Fruit fly (Drosophila melanogaster) whole organism, embryonic: ENCODE data around the gene TyrRS.
A peak's percentile ranks its signal among the peaks of the same experiment; 100 is the strongest.

Source experiments
- CG10147 ChIP-seq: fragments of 200-800 bp; sonication (Bioruptor generic); optimal IDR thresholded peaks from 2 replicates; lab custom pipeline; 2019; ENCODE audit warnings: missing biosample characterization, mild to moderate bottlenecking, missing genetic modification characterization, moderate library complexity
- CG10209 ChIP-seq: fragments of 200-800 bp; sonication (Bioruptor generic); optimal IDR thresholded peaks from 3 replicates; lab custom pipeline; 2017; ENCODE audit warnings: missing biosample characterization, mild to moderate bottlenecking, missing genetic modification characterization, missing genetic modification reagents
- CG10267 ChIP-seq: fragments of 200-800 bp; sonication (Bioruptor generic); optimal IDR thresholded peaks from 2 replicates; lab custom pipeline; 2018; ENCODE audit warnings: missing biosample characterization, mild to moderate bottlenecking, missing genetic modification characterization, moderate library complexity
- CG10462 ChIP-seq: fragments of 200-800 bp; sonication (Bioruptor generic); optimal IDR thresholded peaks from 2 replicates; lab custom pipeline; 2016; ENCODE audit warnings: missing biosample characterization, missing genetic modification characterization
- CG10654 ChIP-seq: fragments of 200-800 bp; sonication (Bioruptor generic); optimal IDR thresholded peaks from 2 replicates; lab custom pipeline; 2016; ENCODE audit warnings: missing biosample characterization, missing genetic modification characterization
- CG11085 ChIP-seq: fragments of 200-800 bp; sonication (Bioruptor generic); IDR thresholded peaks from 2 replicates; pipeline ENCODE4 v1.3.6; 2022; ENCODE audit warnings: missing biosample characterization, missing genetic modification characterization
- CG12391 ChIP-seq: fragments of 200-800 bp; sonication (Bioruptor generic); optimal IDR thresholded peaks from 3 replicates; lab custom pipeline; 2018; ENCODE audit warnings: missing biosample characterization, mild to moderate bottlenecking, missing genetic modification characterization, moderate library complexity
- CG12659 ChIP-seq: fragments of 200-800 bp; sonication (Bioruptor generic); optimal IDR thresholded peaks from 3 replicates; lab custom pipeline; 2017; ENCODE audit warnings: mild to moderate bottlenecking, missing biosample characterization, missing genetic modification reagents, missing genetic modification characterization
- CG13296 ChIP-seq: fragments of 200-800 bp; sonication (Bioruptor generic); optimal IDR thresholded peaks from 3 replicates; lab custom pipeline; 2018; ENCODE audit warnings: missing biosample characterization, mild to moderate bottlenecking, missing genetic modification characterization
- CG15514 ChIP-seq: fragments of 200-800 bp; sonication (Bioruptor generic); optimal IDR thresholded peaks from 3 replicates; lab custom pipeline; 2017; ENCODE audit warnings: missing biosample characterization, missing genetic modification characterization, mild to moderate bottlenecking, moderate library complexity, missing genetic modification reagents
- CG15696 ChIP-seq: fragments of 200-800 bp; sonication (Bioruptor generic); optimal IDR thresholded peaks from 2 replicates; lab custom pipeline; 2019; ENCODE audit warnings: missing biosample characterization, mild to moderate bottlenecking, missing genetic modification characterization, moderate library complexity
- CG1603 ChIP-seq: fragments of 200-800 bp; sonication (Bioruptor generic); optimal IDR thresholded peaks from 2 replicates; lab custom pipeline; 2019; ENCODE audit warnings: missing biosample characterization, mild to moderate bottlenecking, missing genetic modification characterization, moderate library complexity
- CG17328 ChIP-seq: fragments of 200-800 bp; sonication (Bioruptor generic); IDR thresholded peaks from 2 replicates; pipeline ENCODE4 v1.3.6; 2022; ENCODE audit warnings: missing biosample characterization, missing genetic modification characterization
- CG1792 ChIP-seq: fragments of 200-800 bp; sonication (Bioruptor generic); optimal IDR thresholded peaks from 2 replicates; lab custom pipeline; 2016; ENCODE audit warnings: missing biosample characterization, missing genetic modification characterization
- CG1832 ChIP-seq: fragments of 200-800 bp; sonication (Bioruptor generic); optimal IDR thresholded peaks from 2 replicates; lab custom pipeline; 2017; ENCODE audit warnings: missing biosample characterization, mild to moderate bottlenecking, missing genetic modification characterization, inconsistent platforms
- CG18764 ChIP-seq: fragments of 200-800 bp; sonication (Bioruptor generic); optimal IDR thresholded peaks from 3 replicates; lab custom pipeline; 2016; ENCODE audit warnings: missing biosample characterization, missing genetic modification characterization
- CG2712 ChIP-seq: fragments of 200-800 bp; optimal IDR thresholded peaks from 3 replicates; lab custom pipeline; 2019; ENCODE audit warnings: missing biosample characterization, mild to moderate bottlenecking, missing genetic modification characterization, moderate library complexity
- CG32532 ChIP-seq: fragments of 200-800 bp; sonication (Bioruptor generic); IDR thresholded peaks from 2 replicates; pipeline ENCODE4 v1.3.6; 2022; ENCODE audit warnings: missing biosample characterization, missing genetic modification characterization
- CG3407 ChIP-seq: fragments of 200-800 bp; sonication (Bioruptor generic); optimal IDR thresholded peaks from 2 replicates; lab custom pipeline; 2018; ENCODE audit warnings: missing biosample characterization, mild to moderate bottlenecking, missing genetic modification characterization
- CG34376 ChIP-seq: fragments of 200-800 bp; sonication (Bioruptor generic); optimal IDR thresholded peaks from 2 replicates; lab custom pipeline; 2018; ENCODE audit warnings: missing biosample characterization, mild to moderate bottlenecking, missing genetic modification characterization
- CG6813 ChIP-seq: fragments of 200-800 bp; sonication (Bioruptor generic); optimal IDR thresholded peaks from 2 replicates; lab custom pipeline; 2017; ENCODE audit warnings: missing biosample characterization, missing genetic modification characterization, mild to moderate bottlenecking, moderate library complexity, missing genetic modification reagents
- CG7745 ChIP-seq: fragments of 200-800 bp; sonication (Bioruptor generic); optimal IDR thresholded peaks from 2 replicates; lab custom pipeline; 2018; ENCODE audit warnings: missing biosample characterization, mild to moderate bottlenecking, missing genetic modification characterization, moderate library complexity
- CG7987 ChIP-seq: fragments of 200-800 bp; sonication (Bioruptor generic); optimal IDR thresholded peaks from 2 replicates; lab custom pipeline; 2018; ENCODE audit warnings: missing biosample characterization, mild to moderate bottlenecking, missing genetic modification characterization, moderate library complexity
- CG8478 ChIP-seq: fragments of >200 bp; optimal IDR thresholded peaks from 2 replicates; lab custom pipeline; 2018
- CTCF ChIP-seq: fragments of 200-800 bp; sonication (Bioruptor generic); optimal IDR thresholded peaks from 2 replicates; lab custom pipeline; 2017; ENCODE audit warnings: missing biosample characterization, mild to moderate bottlenecking, missing genetic modification characterization, moderate library complexity
- Drgx ChIP-seq: fragments of 200-800 bp; sonication (Bioruptor generic); IDR thresholded peaks from 2 replicates; pipeline ENCODE4 v1.3.6; 2022; ENCODE audit warnings: missing biosample characterization, missing genetic modification characterization
- E2f2 ChIP-seq: fragments of 200-800 bp; sonication (Bioruptor generic); IDR thresholded peaks from 2 replicates; pipeline ENCODE4 v1.3.6; 2022; ENCODE audit warnings: missing biosample characterization, missing genetic modification characterization
- HLHmδ ChIP-seq: fragments of 200-800 bp; sonication (Bioruptor generic); optimal IDR thresholded peaks from 2 replicates; lab custom pipeline; 2018; ENCODE audit warnings: missing biosample characterization, mild to moderate bottlenecking, missing genetic modification characterization, moderate library complexity
- Hey ChIP-seq: fragments of 200-800 bp; sonication (Bioruptor generic); optimal IDR thresholded peaks from 3 replicates; lab custom pipeline; 2018; ENCODE audit warnings: missing biosample characterization, mild to moderate bottlenecking, missing genetic modification characterization
- Nf-YA ChIP-seq: fragments of 200-800 bp; sonication (Bioruptor generic); IDR thresholded peaks from 2 replicates; pipeline ENCODE4 v1.3.6; 2022; ENCODE audit warnings: missing biosample characterization, missing genetic modification characterization
- Nf-YB ChIP-seq: fragments of 200-800 bp; sonication (Bioruptor generic); optimal IDR thresholded peaks from 3 replicates; lab custom pipeline; 2019; ENCODE audit warnings: missing biosample characterization, mild to moderate bottlenecking, missing genetic modification characterization, moderate library complexity
- Opbp ChIP-seq: fragments of 200-800 bp; sonication (Bioruptor generic); IDR thresholded peaks from 3 replicates; pipeline ENCODE4 v1.3.6; 2022; ENCODE audit warnings: missing biosample characterization, missing genetic modification characterization; ENCODE audit not compliant: partially characterized antibody
- Optix ChIP-seq: fragments of 200-800 bp; sonication (Bioruptor generic); IDR thresholded peaks from 3 replicates; pipeline ENCODE4 v1.3.6; 2022; ENCODE audit warnings: missing biosample characterization, missing genetic modification characterization
- Sox100B ChIP-seq: fragments of 200-800 bp; sonication (Bioruptor generic); optimal IDR thresholded peaks from 3 replicates; lab custom pipeline; 2018; ENCODE audit warnings: missing biosample characterization, mild to moderate bottlenecking, missing genetic modification characterization
- Sry-δ ChIP-seq: fragments of 200-800 bp; sonication (Bioruptor generic); optimal IDR thresholded peaks from 2 replicates; lab custom pipeline; 2016; ENCODE audit warnings: missing biosample characterization, missing genetic modification characterization
- TFAM ChIP-seq: fragments of 200-800 bp; sonication (Bioruptor generic); optimal IDR thresholded peaks from 2 replicates; lab custom pipeline; 2017; ENCODE audit warnings: missing biosample characterization, missing genetic modification characterization, inconsistent platforms
- bcd ChIP-seq: fragments of 200-800 bp; sonication (Bioruptor generic); optimal IDR thresholded peaks from 2 replicates; lab custom pipeline; 2017; ENCODE audit warnings: missing biosample characterization, mild to moderate bottlenecking, missing genetic modification characterization
- dmrt99B ChIP-seq: fragments of 200-800 bp; sonication (Bioruptor generic); optimal IDR thresholded peaks from 2 replicates; lab custom pipeline; 2018; ENCODE audit warnings: missing biosample characterization, mild to moderate bottlenecking, missing genetic modification characterization, moderate library complexity
- dysf ChIP-seq: fragments of 200-800 bp; sonication (Bioruptor generic); IDR thresholded peaks from 3 replicates; pipeline ENCODE4 v1.3.6; 2022; ENCODE audit warnings: missing biosample characterization, missing genetic modification characterization
- grn ChIP-seq: fragments of 200-800 bp; sonication (Bioruptor generic); optimal IDR thresholded peaks from 3 replicates; lab custom pipeline; 2017; ENCODE audit warnings: missing biosample characterization, missing genetic modification characterization
- gro ChIP-seq: fragments of 200-800 bp; sonication (Bioruptor generic); optimal IDR thresholded peaks from 2 replicates; lab custom pipeline; 2016; ENCODE audit warnings: missing biosample characterization, missing genetic modification characterization
- gsb-n ChIP-seq: fragments of 200-800 bp; sonication (Bioruptor generic); optimal IDR thresholded peaks from 3 replicates; lab custom pipeline; 2018; ENCODE audit warnings: missing biosample characterization, mild to moderate bottlenecking, missing genetic modification characterization
- insv ChIP-seq, 2 experiments: fragments of 200-800 bp; sonication (Bioruptor generic); optimal IDR thresholded peaks; 3 replicates each; lab custom pipeline; 2016 to 2018; ENCODE audit warnings: missing biosample characterization in 2 of 2, missing genetic modification characterization in 2 of 2
- kah ChIP-seq: fragments of 200-800 bp; sonication (Bioruptor generic); optimal IDR thresholded peaks from 2 replicates; lab custom pipeline; 2018; ENCODE audit warnings: missing biosample characterization, mild to moderate bottlenecking, missing genetic modification characterization
- lbe ChIP-seq: fragments of 200-800 bp; sonication (Bioruptor generic); optimal IDR thresholded peaks from 2 replicates; lab custom pipeline; 2016; ENCODE audit warnings: missing biosample characterization, mild to moderate bottlenecking, missing genetic modification characterization
- mam ChIP-seq: fragments of 200-800 bp; sonication (Bioruptor generic); optimal IDR thresholded peaks from 3 replicates; lab custom pipeline; 2016; ENCODE audit warnings: missing biosample characterization, missing genetic modification characterization
- ranshi ChIP-seq: fragments of 200-800 bp; sonication (Bioruptor generic); IDR thresholded peaks from 2 replicates; pipeline ENCODE4 v1.3.6; 2022; ENCODE audit warnings: missing biosample characterization, missing genetic modification characterization
- sima ChIP-seq: fragments of 200-800 bp; sonication (Bioruptor generic); optimal IDR thresholded peaks from 2 replicates; lab custom pipeline; 2016; ENCODE audit warnings: missing biosample characterization, missing genetic modification characterization
- wek ChIP-seq: fragments of 200-800 bp; sonication (Bioruptor generic); optimal IDR thresholded peaks from 3 replicates; lab custom pipeline; 2018; ENCODE audit warnings: missing biosample characterization, mild to moderate bottlenecking, missing genetic modification characterization, moderate library complexity
- yki ChIP-seq: fragments of >200 bp; optimal IDR thresholded peaks from 3 replicates; lab custom pipeline; 2018

The TyrRS gene

DNA sequence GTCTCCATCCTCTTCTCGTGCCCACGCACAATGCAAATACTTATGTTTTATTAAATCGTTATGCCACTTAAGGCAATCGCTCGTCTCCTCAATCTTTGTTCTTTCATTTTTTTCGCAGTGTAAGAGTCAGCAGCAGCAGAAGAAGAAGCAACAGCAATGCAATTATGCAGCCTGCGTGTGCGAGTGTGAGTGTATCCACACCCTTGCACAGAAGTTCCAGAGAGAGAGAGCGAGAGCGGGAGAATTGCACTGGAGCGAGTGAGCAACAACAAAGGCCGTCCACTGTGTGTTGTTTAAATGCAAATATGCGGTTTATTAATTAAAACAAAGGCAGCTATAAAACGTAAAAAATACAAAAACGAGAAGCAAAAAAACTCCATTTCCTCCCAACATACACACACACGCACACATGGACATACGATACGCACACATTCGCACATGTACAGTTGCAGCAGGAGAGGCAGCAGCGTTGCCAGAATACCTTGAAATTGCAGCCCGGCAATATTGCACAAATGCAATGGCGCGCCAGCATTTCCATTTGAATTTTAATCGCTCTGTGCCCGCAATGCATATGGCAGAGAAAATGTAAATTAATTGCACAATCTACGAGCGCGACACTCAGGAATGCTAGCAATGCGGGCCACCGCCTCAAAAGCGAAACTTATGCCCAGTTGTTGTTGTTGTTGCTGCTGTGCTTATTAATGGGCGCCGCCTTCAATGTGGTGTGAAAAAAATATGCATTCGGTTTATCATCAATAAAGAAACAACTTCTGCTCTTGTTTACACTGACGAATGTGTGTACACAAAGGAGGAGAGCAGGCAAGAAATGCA lies 10.3 kb downstream of the TyrRS start (continued):
- TF ChIP-seq TFAM (GFP tag; lab: Kevin White, UChicago), result no peak
- no peak for TF ChIP-seq CG10147
- 0 out of 2 replicates have a peak, but pooled peaks have one; percentile 27 for TF ChIP-seq CG17328 (GFP tag; lab: Robert Waterston, UW)
- peak; percentile 24 for TF ChIP-seq CG10654 (GFP tag; lab: Kevin White, UChicago)
- peak; percentile 56 for TF ChIP-seq wek (GFP tag; lab: Kevin White, UChicago)
- peak; percentile 63 for TF ChIP-seq E2f2 (GFP tag; lab: Robert Waterston, UW)
- peak; percentile 4 for TF ChIP-seq CG7987 (GFP tag; lab: Kevin White, UChicago)
- TF ChIP-seq CG15514 (GFP tag; lab: Kevin White, UChicago), result no peak
- no peak for TF ChIP-seq CG1832 (GFP tag; lab: Kevin White, UChicago)
- peak; percentile 70 for TF ChIP-seq CG6813 (GFP tag; lab: Kevin White, UChicago)
- peak; percentile 2 for TF ChIP-seq CG8478
- peak; percentile 60 for TF ChIP-seq Drgx (GFP tag; lab: Robert Waterston, UW)
- peak; percentile 72 for TF ChIP-seq CG3407 (GFP tag; lab: Kevin White, UChicago)
- TF ChIP-seq dmrt99B (tag; lab: Kevin White, UChicago), result peak; percentile 0
- peak; percentile 45 for TF ChIP-seq lbe (GFP tag; lab: Kevin White, UChicago)
- no peak for TF ChIP-seq CG12659 (GFP tag; lab: Kevin White, UChicago)
- no peak for TF ChIP-seq CG34376
- no peak for TF ChIP-seq yki (lab: Kevin White, UChicago)
- 0 out of 2 replicates have a peak, but pooled peaks have one; percentile 33 for TF ChIP-seq ranshi (GFP tag; lab: Robert Waterston, UW)
- TF ChIP-seq bcd, result peak; percentile 29
- TF ChIP-seq grn, result no peak
- TF ChIP-seq CG13296 (GFP tag; lab: Kevin White, UChicago), result no peak
- no peak for TF ChIP-seq CG10267 (tag; lab: Kevin White, UChicago)
- TF ChIP-seq CG7745 (tag; lab: Kevin White, UChicago), result peak; percentile 78
- TF ChIP-seq CG10209 (GFP tag; lab: Kevin White, UChicago), result peak; percentile 73
- 0 out of 3 replicates have a peak, but pooled peaks have one; percentile 13 for TF ChIP-seq Optix
- peak; percentile 92 for TF ChIP-seq CG15696
- TF ChIP-seq CG2712 (tag; lab: Kevin White, UChicago), result no peak
- TF ChIP-seq mam (GFP tag; lab: Kevin White, UChicago), result no peak
- TF ChIP-seq CG10462, result peak; percentile 25
- no peak for TF ChIP-seq Nf-YA (GFP tag; lab: Robert Waterston, UW)
- TF ChIP-seq insv (GFP tag; optimal IDR thresholded peaks at IDR 0.05; lab: Kevin White, UChicago), result no peak
- TF ChIP-seq gro (GFP tag; lab: Kevin White, UChicago), result no peak
- peak; percentile 18 for TF ChIP-seq Sox100B (GFP tag; lab: Kevin White, UChicago)
- peak; percentile 5 for TF ChIP-seq kah (GFP tag; lab: Kevin White, UChicago)
- TF ChIP-seq dysf (GFP tag; lab: Robert Waterston, UW), result no peak
- no peak for TF ChIP-seq Opbp (GFP tag; lab: Robert Waterston, UW)
- TF ChIP-seq gsb-n, result peak; percentile 60
- TF ChIP-seq HLHmδ (GFP tag; lab: Kevin White, UChicago), result peak; percentile 78
- TF ChIP-seq CG1603 (tag; lab: Kevin White, UChicago), result peak; percentile 48
- no peak for TF ChIP-seq CG32532 (GFP tag; lab: Robert Waterston, UW)
- peak; percentile 17 for TF ChIP-seq Sry-δ (GFP tag; lab: Kevin White, UChicago)
- TF ChIP-seq CG11085 (GFP tag; lab: Robert Waterston, UW), result no peak
- no peak for TF ChIP-seq sima (GFP tag; lab: Kevin White, UChicago)
- TF ChIP-seq Nf-YB (GFP tag; lab: Kevin White, UChicago), result peak; percentile 26
- peak; percentile 39 for TF ChIP-seq CG12391 (tag; lab: Kevin White, UChicago)
- no peak for TF ChIP-seq Hey
- peak; percentile 41 for TF ChIP-seq CTCF
- TF ChIP-seq CG1792 (GFP tag; lab: Kevin White, UChicago), result peak; percentile 33
- TF ChIP-seq CG18764, result peak; percentile 54
